Fruit fly (Drosophila melanogaster): ENCODE measurements around the gene CG32425.

The CG32425 gene

DNA sequence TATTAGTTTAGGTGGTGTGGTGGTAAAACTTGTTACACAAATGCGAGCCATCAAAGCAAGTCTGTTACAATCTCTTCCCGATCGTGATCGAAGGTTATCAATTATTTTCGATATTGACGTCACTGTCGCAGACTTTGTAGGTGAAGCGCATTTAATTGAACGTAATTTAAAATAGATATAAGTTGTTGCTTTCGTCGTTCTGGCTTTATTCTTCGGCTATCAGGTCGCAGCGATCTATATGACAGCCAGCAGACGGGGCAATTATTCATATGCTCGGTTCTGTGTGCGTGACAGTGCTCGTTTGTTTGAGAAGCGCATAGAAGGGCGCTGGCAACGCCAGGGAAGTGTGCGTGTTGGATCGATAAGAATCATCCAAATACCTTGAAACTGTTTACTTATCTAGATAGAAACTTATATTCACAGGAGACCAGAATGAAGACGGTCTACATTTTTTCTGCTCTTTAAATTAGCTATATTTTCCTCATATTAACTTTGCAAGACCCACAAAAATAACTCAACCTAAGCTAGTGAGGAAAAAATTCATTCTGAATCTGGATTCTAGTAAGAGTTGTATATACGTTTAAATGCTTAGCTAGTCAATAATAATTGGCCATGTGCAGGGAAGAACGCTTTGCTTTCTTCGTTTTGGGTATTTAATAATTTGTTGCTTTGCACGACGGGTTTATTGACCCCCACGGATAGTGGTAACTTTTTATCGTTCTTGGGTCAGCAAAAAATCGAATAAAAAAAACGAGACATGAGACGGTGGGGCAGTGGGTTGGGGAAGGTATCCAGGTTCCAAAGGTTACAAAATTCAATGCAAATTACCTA is 33.4 kb downstream of the CG32425 start:
- no peak for TF ChIP-seq EcR (GFP tag; optimal IDR thresholded peaks at IDR 0.05)
- TF ChIP-seq pan (optimal IDR thresholded peaks at IDR 0.05): no peak
- no peak for TF ChIP-seq psq (optimal IDR thresholded peaks at IDR 0.05)
- no peak for TF ChIP-seq CG8478 (optimal IDR thresholded peaks at IDR 0.05)
- no peak for TF ChIP-seq usp (GFP tag; optimal IDR thresholded peaks at IDR 0.05)

DNA sequence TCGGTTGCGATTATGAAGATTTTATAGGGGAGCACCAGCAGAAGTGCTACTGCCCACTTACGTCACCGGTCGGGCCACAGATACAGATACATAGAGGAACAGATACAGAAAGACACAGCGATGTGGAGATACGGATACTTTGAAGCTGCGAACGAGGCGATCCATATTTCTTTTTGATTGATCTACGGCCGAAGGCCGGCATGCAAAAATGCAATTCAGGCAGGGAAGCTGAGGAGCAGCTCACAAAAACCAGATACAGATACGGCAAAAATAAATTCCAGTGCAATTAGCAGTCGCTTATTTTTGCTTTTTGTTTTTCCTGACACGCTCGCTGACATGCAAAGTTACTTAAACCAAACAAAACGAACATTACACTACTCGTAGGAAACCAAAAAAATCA is 34.1 kb downstream of the CG32425 start:
- TF ChIP-seq usp (GFP tag; optimal IDR thresholded peaks at IDR 0.05) (no peak), pan (optimal IDR thresholded peaks at IDR 0.05) (no peak), psq (optimal IDR thresholded peaks at IDR 0.05) (no peak), CG8478 (optimal IDR thresholded peaks at IDR 0.05) (no peak), Dll (optimal IDR thresholded peaks at IDR 0.05) (no peak), EcR (GFP tag; optimal IDR thresholded peaks at IDR 0.05) (no peak)

DNA sequence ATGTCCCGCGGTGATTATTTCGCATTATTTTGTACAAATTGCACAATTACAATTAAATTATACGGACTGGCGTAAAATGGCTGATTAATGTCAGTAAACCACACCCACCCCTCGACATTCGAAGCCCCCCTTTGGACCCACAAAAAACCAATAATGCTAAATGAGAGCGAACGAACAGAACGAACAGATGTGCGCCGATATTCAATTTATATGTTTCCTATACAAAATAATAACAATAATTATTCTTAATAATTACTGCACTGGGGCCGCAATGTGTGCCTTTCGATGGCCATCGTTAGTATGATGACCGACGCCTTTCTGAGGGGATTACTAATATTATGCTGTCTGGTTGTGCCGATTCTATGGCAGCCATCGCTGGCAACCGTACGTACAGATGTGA is 36.3 kb downstream of the CG32425 start, which contains the start of gene CG13250:
Gene CG13250 (plus strand): TSS at position 301 of the 400 bp plus-strand sequence.
- TF ChIP-seq CG8478 (optimal IDR thresholded peaks at IDR 0.05) (no peak), psq (optimal IDR thresholded peaks at IDR 0.05) (no peak), usp (GFP tag; optimal IDR thresholded peaks at IDR 0.05) (no peak), pan (optimal IDR thresholded peaks at IDR 0.05) (no peak), EcR (GFP tag; optimal IDR thresholded peaks at IDR 0.05) (no peak), Dll (optimal IDR thresholded peaks at IDR 0.05) (no peak)

DNA sequence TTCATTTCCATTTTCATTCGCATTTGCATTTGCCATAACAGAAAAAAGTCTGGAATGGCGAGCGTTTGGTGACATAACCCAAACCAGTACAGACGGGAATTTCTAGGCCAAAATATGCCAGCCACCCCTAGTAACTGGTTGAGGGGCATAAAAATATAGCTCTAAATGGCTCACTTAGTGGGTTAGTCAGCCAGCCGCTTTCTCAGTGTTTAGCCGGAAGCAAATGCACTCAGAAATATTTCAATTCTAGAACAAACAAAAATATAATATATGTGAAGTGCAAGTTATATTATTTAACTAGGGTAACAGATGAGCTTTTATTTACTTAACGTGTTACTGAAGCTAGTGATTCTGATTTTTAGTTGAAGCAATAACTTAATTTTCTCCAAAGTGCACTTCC is 39.8 kb downstream of the CG32425 start:
- TF ChIP-seq CG8478 (optimal IDR thresholded peaks at IDR 0.05) (no peak), pan (optimal IDR thresholded peaks at IDR 0.05) (no peak), psq (optimal IDR thresholded peaks at IDR 0.05) (no peak), Dll (optimal IDR thresholded peaks at IDR 0.05) (no peak), usp (GFP tag; optimal IDR thresholded peaks at IDR 0.05) (no peak), EcR (GFP tag; optimal IDR thresholded peaks at IDR 0.05) (no peak)

DNA sequence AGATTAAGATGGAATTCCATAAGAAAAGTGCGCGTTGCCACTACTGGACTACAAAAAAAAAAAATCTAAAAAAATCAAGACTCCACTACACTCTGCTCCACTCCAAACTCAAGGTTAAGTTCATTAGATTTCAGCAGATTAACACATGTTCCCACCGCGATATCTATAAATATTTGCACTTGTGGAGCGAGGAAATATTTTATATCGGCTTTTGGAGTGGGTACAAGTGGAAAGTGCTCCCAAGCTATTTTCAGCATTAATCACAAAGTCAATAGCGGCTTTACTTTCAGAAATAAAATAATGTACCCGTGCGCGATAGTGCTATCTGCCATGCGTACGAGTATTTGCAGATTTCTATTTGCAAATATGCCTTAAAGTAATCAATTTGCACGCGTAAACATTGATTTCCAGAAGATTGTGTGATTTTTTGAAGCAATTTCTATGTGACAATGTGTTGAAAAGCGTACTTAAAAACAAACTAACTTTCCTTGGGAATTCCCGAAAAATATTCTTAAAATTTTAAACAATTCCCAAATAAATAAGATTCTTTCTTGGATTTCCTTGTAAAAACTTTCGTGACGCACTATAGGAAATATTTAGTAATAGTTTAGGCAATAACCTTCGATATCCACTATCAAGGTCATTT is 40.7 kb downstream of the CG32425 start:
- TF ChIP-seq usp (GFP tag; optimal IDR thresholded peaks at IDR 0.05): no peak
- no peak for TF ChIP-seq EcR (GFP tag; optimal IDR thresholded peaks at IDR 0.05)
- no peak for TF ChIP-seq psq (optimal IDR thresholded peaks at IDR 0.05)

DNA sequence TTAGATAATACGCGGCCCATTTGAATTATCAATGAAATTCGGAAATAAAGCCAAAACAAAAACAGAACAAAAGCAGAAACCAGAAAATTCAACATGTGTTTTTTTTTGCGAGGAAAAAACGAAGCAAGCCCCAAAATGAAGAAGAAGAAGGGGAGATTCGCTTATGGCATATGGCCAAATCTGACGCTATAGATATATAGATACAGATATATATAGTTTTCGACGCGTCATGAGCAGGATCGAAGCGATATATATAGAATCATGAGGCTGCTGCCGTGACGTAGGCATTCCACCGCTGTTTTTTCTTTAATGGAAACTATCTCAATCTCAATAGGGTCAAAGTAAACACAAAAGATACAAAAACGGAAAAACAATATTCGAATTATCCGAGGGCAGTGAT is 41.3 kb downstream of the CG32425 start:
- TF ChIP-seq pan (optimal IDR thresholded peaks at IDR 0.05) (no peak), psq (optimal IDR thresholded peaks at IDR 0.05) (no peak), Dll (optimal IDR thresholded peaks at IDR 0.05) (no peak), usp (GFP tag; optimal IDR thresholded peaks at IDR 0.05) (no peak), EcR (GFP tag; optimal IDR thresholded peaks at IDR 0.05) (no peak), CG8478 (optimal IDR thresholded peaks at IDR 0.05) (no peak)

DNA sequence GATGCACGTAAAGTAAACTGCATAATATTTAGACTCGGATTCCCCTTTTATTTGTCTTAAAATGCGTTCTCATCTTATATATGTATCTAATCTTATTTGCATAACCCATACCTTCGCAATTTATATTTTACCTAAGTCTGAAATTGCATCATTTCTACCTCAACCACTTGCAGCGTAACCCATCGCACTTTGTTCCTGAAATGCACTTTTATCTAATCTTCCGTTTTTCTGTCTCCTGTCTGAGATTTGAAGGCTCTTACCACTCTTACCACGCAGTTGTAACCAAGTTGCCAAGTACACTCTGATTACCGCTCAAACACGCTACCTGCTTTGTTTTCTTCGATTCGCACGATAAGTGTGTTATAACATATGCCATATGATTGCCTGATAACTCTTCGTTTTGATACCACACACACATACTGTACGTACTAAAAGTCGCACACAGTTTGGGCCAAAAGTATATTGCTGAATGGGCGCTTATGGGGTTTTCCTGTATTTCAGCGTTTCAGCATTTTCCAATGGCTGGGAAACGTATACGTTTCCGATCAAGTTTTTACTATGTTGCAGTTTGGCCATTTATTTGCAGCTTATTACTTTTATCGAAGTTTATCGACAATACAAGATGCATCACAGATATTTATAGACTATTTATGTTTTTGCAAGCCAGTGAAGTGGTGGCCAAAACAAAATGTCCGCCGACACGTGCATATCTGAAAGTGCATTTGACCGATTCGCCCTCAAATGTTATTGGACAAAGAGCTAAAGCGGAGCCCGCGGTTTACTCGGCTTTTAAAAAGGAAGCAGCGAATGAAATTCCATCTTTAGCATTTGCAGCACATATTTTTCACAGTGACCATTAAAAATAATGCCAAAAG is 42.2 kb downstream of the CG32425 start:
- TF ChIP-seq Dll (optimal IDR thresholded peaks at IDR 0.05) (no peak), pan (optimal IDR thresholded peaks at IDR 0.05) (no peak), psq (optimal IDR thresholded peaks at IDR 0.05) (no peak), CG8478 (optimal IDR thresholded peaks at IDR 0.05) (no peak), usp (GFP tag; optimal IDR thresholded peaks at IDR 0.05) (no peak)

DNA sequence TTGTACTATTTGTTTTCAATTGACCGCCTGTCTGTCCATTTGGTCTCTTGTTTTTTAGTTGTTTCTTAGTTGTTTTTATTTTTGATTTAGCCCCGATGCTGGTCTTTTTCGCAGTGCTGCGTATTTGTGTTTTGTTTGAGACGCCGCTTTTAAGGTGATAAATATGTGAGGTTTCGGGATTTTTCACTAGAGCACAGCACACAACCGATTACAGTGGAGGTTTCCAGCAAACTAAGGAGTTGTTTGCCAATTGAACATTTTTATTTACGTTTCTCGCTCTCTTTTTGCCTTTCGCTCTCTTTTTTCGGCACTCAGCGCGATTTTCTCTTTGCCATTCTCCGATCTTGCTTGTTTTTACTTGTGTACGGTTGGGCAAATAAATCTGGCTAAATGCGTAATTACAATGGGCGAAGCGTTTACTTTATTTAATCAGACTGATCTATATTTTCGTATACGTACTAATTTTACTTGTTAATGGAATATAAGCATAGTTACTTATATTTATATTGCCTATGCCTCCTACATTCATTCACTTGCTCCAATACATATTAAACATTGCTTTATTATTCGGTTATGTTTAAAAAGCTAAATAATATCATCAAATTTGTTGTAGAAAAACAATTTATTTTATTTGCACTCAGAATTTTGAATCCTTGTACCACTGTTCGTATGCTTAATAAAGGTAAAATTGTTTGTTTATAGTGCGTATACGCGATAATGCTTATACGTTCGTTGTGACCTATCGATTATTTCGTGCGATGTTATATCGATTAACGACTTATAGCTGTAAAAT is 43.3 kb downstream of the CG32425 start, which contains the start of gene Rcd2:
Gene Rcd2 (minus strand): TSS at position 236 of the 793 bp plus-strand sequence.
- TF ChIP-seq pan (optimal IDR thresholded peaks at IDR 0.05) (no peak), EcR (GFP tag; optimal IDR thresholded peaks at IDR 0.05) (no peak), Dll (optimal IDR thresholded peaks at IDR 0.05) (no peak), CG8478 (optimal IDR thresholded peaks at IDR 0.05) (no peak), usp (GFP tag; optimal IDR thresholded peaks at IDR 0.05) (no peak), psq (optimal IDR thresholded peaks at IDR 0.05) (no peak)

DNA sequence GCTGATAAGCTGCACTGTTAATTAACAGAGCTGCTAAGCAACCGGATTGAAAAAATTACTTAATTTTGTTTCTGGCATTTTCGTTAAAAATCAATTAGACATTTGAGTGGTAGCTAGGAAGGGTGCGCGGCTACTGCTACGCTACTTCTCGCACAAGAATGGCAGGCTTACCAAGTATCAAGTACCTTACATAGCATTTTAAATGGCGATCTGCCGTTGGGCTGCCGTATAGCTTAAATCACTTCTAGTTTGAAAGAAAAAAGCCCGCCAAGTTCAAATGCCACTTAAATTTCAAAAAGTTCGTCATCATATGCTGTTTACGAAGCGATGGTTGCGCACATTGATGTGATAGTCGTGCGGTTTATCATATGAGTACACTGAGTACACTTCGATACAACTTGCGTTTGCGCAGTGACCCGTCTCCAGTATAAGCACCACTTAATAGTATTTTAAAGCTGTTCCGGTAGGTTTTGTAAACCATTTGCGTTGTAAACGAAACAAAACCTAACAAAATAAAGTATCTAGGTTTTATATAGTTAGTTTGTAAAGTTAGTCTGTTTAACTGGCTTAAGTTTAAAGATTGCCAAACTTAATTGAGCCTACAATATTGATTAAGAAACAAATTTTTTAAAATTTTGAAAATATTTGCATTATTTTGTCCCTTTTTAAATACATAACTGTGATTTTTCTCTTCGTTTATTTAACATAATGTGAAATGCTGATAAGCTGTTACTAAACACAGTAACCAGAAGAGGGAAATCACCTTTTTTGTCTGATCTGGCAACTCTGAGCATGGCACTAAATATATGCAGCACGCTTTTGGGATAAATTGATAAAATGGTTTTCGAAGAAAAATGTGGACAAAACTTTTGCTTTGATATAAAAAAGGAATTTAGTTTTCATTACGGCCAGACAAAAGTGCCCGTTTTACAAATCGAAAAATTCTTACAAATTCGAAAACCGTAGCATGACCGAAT is 44.1 kb downstream of the CG32425 start:
- TF ChIP-seq Dll (optimal IDR thresholded peaks at IDR 0.05) (no peak), CG8478 (optimal IDR thresholded peaks at IDR 0.05) (no peak), EcR (GFP tag; optimal IDR thresholded peaks at IDR 0.05) (no peak), pan (optimal IDR thresholded peaks at IDR 0.05) (no peak), psq (optimal IDR thresholded peaks at IDR 0.05) (no peak), usp (GFP tag; optimal IDR thresholded peaks at IDR 0.05) (no peak)

DNA sequence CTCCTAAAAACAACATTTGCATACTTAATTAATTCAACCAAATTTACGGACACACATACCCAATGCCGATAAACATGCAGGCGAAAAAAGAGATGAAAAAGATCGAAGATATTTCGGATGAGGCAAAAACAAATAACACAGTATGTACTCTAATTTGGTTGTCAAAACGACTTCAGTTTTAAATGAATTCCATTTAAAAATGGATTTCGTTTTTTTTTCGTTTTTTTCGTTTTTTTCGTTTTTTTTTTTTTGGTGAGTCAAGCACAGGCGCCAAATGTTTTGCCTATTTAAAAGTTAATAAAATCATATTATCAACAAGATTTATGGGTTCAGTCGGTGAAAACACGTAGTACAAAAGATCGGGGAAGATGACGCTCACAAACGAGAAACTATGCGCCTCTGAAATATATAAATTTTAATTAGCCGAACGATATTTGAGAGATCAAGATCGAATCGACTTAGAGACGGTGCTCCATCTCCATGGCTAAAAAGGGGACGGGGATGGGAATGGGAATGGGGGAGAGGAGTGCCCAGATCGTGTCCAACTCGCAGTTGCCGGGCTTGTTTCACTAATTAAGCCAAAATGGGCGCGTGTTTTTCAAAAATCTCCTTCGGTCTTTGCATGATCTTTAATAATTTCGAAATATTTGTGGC is 51.2 kb downstream of the CG32425 start:
- TF ChIP-seq usp (GFP tag; optimal IDR thresholded peaks at IDR 0.05): no peak
- no peak for TF ChIP-seq EcR (GFP tag; optimal IDR thresholded peaks at IDR 0.05)

Data from whole organism.